Worm (Caenorhabditis elegans) whole organism, L4 larva: ENCODE results near the gene sec-6.

Source experiments
- F10B5.3 ChIP-seq: sonication (generic microtip); optimal IDR thresholded peaks from 2 replicates; lab custom pipeline; 2016; ENCODE audit warnings: mild to moderate bottlenecking, missing genetic modification characterization, missing compliant biosample characterization
- F37D6.2 ChIP-seq: sonication (generic microtip); optimal IDR thresholded peaks from 2 replicates; lab custom pipeline; 2016; ENCODE audit warnings: mild to moderate bottlenecking, missing genetic modification characterization, missing compliant biosample characterization
- R02D3.7 ChIP-seq: fragments of 150-350 bp; sonication (generic microtip); optimal IDR thresholded peaks from 3 replicates; lab custom pipeline; 2014; ENCODE audit warnings: missing biosample characterization, missing genetic modification characterization
- Y48G9A.11 ChIP-seq: fragments of 200-800 bp; sonication (Bioruptor generic); IDR thresholded peaks from 2 replicates; pipeline ENCODE4 v1.3.6; 2022; ENCODE audit warnings: missing genetic modification reagents, missing genetic modification characterization, missing compliant biosample characterization
- aha-1 ChIP-seq: fragments of 150-350 bp; peaks from one replicate; lab custom pipeline; 2014; ENCODE audit warnings: missing biosample characterization, missing genetic modification characterization
- aly-2 ChIP-seq: sonication (generic microtip); optimal IDR thresholded peaks from 2 replicates; lab custom pipeline; 2018; ENCODE audit warnings: missing biosample characterization, missing genetic modification characterization
- ama-1 ChIP-seq: fragments of 150-350 bp; optimal IDR thresholded peaks from 2 replicates; lab custom pipeline; 2014; ENCODE audit warnings: inconsistent platforms, mixed read lengths
- arid-1 ChIP-seq: fragments of 200-800 bp; sonication (Bioruptor generic); conservative IDR thresholded peaks from 2 replicates; pipeline ENCODE4 v1.3.6; 2022; ENCODE audit warnings: missing genetic modification reagents, missing genetic modification characterization, missing compliant biosample characterization
- ceh-28 ChIP-seq: fragments of 150-350 bp; optimal IDR thresholded peaks from 2 replicates; lab custom pipeline; 2014; ENCODE audit warnings: missing biosample characterization, missing genetic modification reagents, missing genetic modification characterization
- ceh-62 ChIP-seq: sonication (generic microtip); optimal IDR thresholded peaks from 2 replicates; lab custom pipeline; 2017; ENCODE audit warnings: missing biosample characterization, missing genetic modification characterization
- daf-16 ChIP-seq, 3 experiments: sonication (generic microtip); optimal IDR thresholded peaks; 2 replicates each; lab custom pipeline; 2016 to 2017; ENCODE audit warnings: missing genetic modification characterization in 3 of 3, missing genetic modification reagents in 3 of 3, mild to moderate bottlenecking in 2 of 3, missing compliant biosample characterization in 2 of 3, missing biosample characterization in 1 of 3, moderate library complexity in 1 of 3
- dmd-6 ChIP-seq: fragments of 200-800 bp; sonication (Bioruptor generic); IDR thresholded peaks from 2 replicates; pipeline ENCODE4 v1.3.6; 2022; ENCODE audit warnings: missing genetic modification reagents, missing genetic modification characterization, missing compliant biosample characterization
- dve-1 ChIP-seq: sonication (generic microtip); optimal IDR thresholded peaks from 2 replicates; lab custom pipeline; 2017; ENCODE audit warnings: antibody characterized with exemption, mild to moderate bottlenecking, missing genetic modification characterization, missing compliant biosample characterization; ENCODE audit not compliant: insufficient read depth
- egl-27 ChIP-seq: sonication (generic microtip); optimal IDR thresholded peaks from 3 replicates; lab custom pipeline; 2017; ENCODE audit warnings: missing biosample characterization, missing genetic modification reagents, missing genetic modification characterization
- hlh-11 ChIP-seq: fragments of 200-800 bp; sonication (Bioruptor generic); optimal IDR thresholded peaks from 2 replicates; lab custom pipeline; 2018; ENCODE audit warnings: mild to moderate bottlenecking, missing genetic modification characterization, missing compliant biosample characterization
- hlh-30 ChIP-seq: sonication (generic microtip); optimal IDR thresholded peaks from 2 replicates; lab custom pipeline; 2017; ENCODE audit warnings: antibody characterized with exemption, mild to moderate bottlenecking, missing genetic modification characterization, missing compliant biosample characterization; ENCODE audit not compliant: insufficient read depth
- jun-1 ChIP-seq: fragments of 150-350 bp; optimal IDR thresholded peaks from 2 replicates; lab custom pipeline; 2014; ENCODE audit warnings: missing biosample characterization, missing genetic modification reagents, missing genetic modification characterization
- lim-7 ChIP-seq: fragments of 200-800 bp; sonication (Bioruptor generic); IDR thresholded peaks from 2 replicates; pipeline ENCODE4 v1.3.6; 2022; ENCODE audit warnings: missing genetic modification characterization, missing compliant biosample characterization
- lin-15B ChIP-seq: fragments of 150-350 bp; sonication (generic microtip); optimal IDR thresholded peaks from 3 replicates; lab custom pipeline; 2014; ENCODE audit warnings: missing biosample characterization, missing genetic modification characterization
- lin-38 ChIP-seq: fragments of 200-800 bp; sonication (Bioruptor generic); IDR thresholded peaks from 2 replicates; pipeline ENCODE4 v1.3.6; 2022; ENCODE audit warnings: missing genetic modification reagents, missing genetic modification characterization, missing compliant biosample characterization
- lir-3 ChIP-seq: sonication (generic microtip); optimal IDR thresholded peaks from 2 replicates; lab custom pipeline; 2016; ENCODE audit warnings: mild to moderate bottlenecking, missing genetic modification characterization, missing compliant biosample characterization
- lsy-2 ChIP-seq, 2 experiments: fragments of 150-350 bp in 1 of 2; sonication (generic microtip) in 1 of 2; optimal IDR thresholded peaks; 2 replicates each; lab custom pipeline; 2014 to 2017; ENCODE audit warnings: missing biosample characterization in 2 of 2, missing genetic modification characterization in 2 of 2
- mdl-1 ChIP-seq, 2 experiments: fragments of 150-350 bp in 1 of 2; sonication (generic microtip) in 1 of 2; optimal IDR thresholded peaks; 2 replicates each; lab custom pipeline; 2014 to 2017; ENCODE audit warnings: missing biosample characterization in 2 of 2, missing genetic modification characterization in 2 of 2
- mep-1 ChIP-seq: fragments of 150-350 bp; sonication (generic microtip); optimal IDR thresholded peaks from 3 replicates; lab custom pipeline; 2014; ENCODE audit warnings: missing biosample characterization, missing genetic modification characterization
- mxl-2 ChIP-seq: fragments of 200-800 bp; sonication (Bioruptor generic); conservative IDR thresholded peaks from 2 replicates; pipeline ENCODE4 v1.3.6; 2022; ENCODE audit warnings: missing genetic modification reagents, missing genetic modification characterization, missing compliant biosample characterization
- nhr-10 ChIP-seq: fragments of 150-350 bp; optimal IDR thresholded peaks from 2 replicates; lab custom pipeline; 2014; ENCODE audit warnings: missing biosample characterization, missing genetic modification characterization
- nhr-102 ChIP-seq: sonication (generic microtip); optimal IDR thresholded peaks from 2 replicates; lab custom pipeline; 2016; ENCODE audit warnings: mild to moderate bottlenecking, missing genetic modification characterization, moderate library complexity, missing compliant biosample characterization
- nhr-111 ChIP-seq: fragments of 200-800 bp; sonication (Bioruptor generic); optimal IDR thresholded peaks from 2 replicates; lab custom pipeline; 2018; ENCODE audit warnings: mild to moderate bottlenecking, missing genetic modification characterization, missing compliant biosample characterization
- nhr-237 ChIP-seq: sonication (generic microtip); optimal IDR thresholded peaks from 2 replicates; lab custom pipeline; 2017; ENCODE audit warnings: missing biosample characterization, missing genetic modification characterization
- nhr-25 ChIP-seq: sonication (generic microtip); optimal IDR thresholded peaks from 2 replicates; lab custom pipeline; 2017; ENCODE audit warnings: missing genetic modification characterization, mild to moderate bottlenecking, missing compliant biosample characterization, antibody characterized with exemption, moderate library complexity, borderline replicate concordance; ENCODE audit not compliant: insufficient read depth
- nhr-41 ChIP-seq: fragments of 200-800 bp; sonication (Bioruptor generic); IDR thresholded peaks from 2 replicates; pipeline ENCODE4 v1.3.6; 2022; ENCODE audit warnings: missing genetic modification reagents, missing genetic modification characterization, missing compliant biosample characterization
- nhr-42 ChIP-seq: fragments of 200-800 bp; sonication (Bioruptor generic); IDR thresholded peaks from 2 replicates; pipeline ENCODE4 v1.3.6; 2022; ENCODE audit warnings: missing genetic modification characterization, missing compliant biosample characterization
- nhr-6 ChIP-seq: fragments of 150-350 bp; optimal IDR thresholded peaks from 2 replicates; lab custom pipeline; 2014; ENCODE audit warnings: missing biosample characterization, missing genetic modification characterization
- pha-4 ChIP-seq, 2 experiments: fragments of 150-350 bp in 1 of 2; fragments of 200-800 bp in 1 of 2; sonication (Bioruptor generic) in 1 of 2; IDR thresholded peaks in 1 of 2; optimal IDR thresholded peaks in 1 of 2; 2 replicates each; pipeline versions ENCODE4 v1.3.6 to Lab custom; 2014 to 2022; ENCODE audit warnings: missing genetic modification characterization in 2 of 2, missing genetic modification reagents in 2 of 2, missing biosample characterization in 1 of 2, missing compliant biosample characterization in 1 of 2
- set-16 ChIP-seq: fragments of 200-800 bp; sonication (Bioruptor generic); IDR thresholded peaks from 2 replicates; pipeline ENCODE4 v1.3.6; 2022; ENCODE audit warnings: missing genetic modification reagents, missing genetic modification characterization, missing compliant biosample characterization
- spr-1 ChIP-seq: sonication (generic microtip); optimal IDR thresholded peaks from 2 replicates; lab custom pipeline; 2016; ENCODE audit warnings: mild to moderate bottlenecking, missing genetic modification characterization, missing compliant biosample characterization
- tag-97 ChIP-seq: fragments of 200-800 bp; sonication (Bioruptor generic); IDR thresholded peaks from 2 replicates; pipeline ENCODE4 v1.3.6; 2022; ENCODE audit warnings: missing genetic modification characterization, missing compliant biosample characterization
- tra-1 ChIP-seq: fragments of 200-800 bp; sonication (Bioruptor generic); IDR thresholded peaks from 2 replicates; pipeline ENCODE4 v1.3.6; 2022; ENCODE audit warnings: missing genetic modification reagents, missing genetic modification characterization, missing compliant biosample characterization
- vab-7 ChIP-seq: fragments of 200-800 bp; sonication (Bioruptor generic); IDR thresholded peaks from 2 replicates; pipeline ENCODE4 v1.3.6; 2022; ENCODE audit warnings: missing genetic modification reagents, missing genetic modification characterization, missing compliant biosample characterization
- zfp-2 ChIP-seq: sonication (generic microtip); optimal IDR thresholded peaks from 2 replicates; lab custom pipeline; 2016; ENCODE audit warnings: mild to moderate bottlenecking, missing genetic modification characterization, missing compliant biosample characterization

Gene sec-6

DNA sequence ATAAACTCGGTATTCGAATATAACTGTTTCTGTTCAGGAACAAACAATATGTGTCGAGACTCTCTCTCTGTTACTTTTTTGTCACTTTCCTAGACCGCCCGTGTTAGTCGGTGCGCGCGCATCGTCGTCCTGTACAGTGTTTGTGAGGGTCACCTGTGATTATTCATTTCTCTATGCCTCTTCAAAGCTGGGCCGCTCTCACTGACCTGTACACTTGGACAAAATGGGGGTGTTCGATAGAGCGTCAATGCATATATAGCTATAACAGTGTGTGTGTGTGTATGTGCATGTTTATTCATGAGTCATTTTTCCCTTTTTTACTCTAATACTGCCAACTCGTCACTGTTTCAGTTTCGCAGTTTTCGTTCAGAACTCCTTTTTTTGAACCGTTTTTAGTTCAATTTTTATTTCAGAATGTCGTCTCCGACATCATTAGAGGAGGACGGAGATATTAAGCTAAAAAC lies 20.3 kb downstream of the sec-6 start, which contains the start of gene pkc-3 (continued):
- peak; percentile 36; the same call in 1 of the 2 replicates for TF ChIP-seq nhr-42 (GFP tag; lab: Robert Waterston, UW)
- TF ChIP-seq Y48G9A.11, result no peak
- TF ChIP-seq lim-7, result no peak

DNA sequence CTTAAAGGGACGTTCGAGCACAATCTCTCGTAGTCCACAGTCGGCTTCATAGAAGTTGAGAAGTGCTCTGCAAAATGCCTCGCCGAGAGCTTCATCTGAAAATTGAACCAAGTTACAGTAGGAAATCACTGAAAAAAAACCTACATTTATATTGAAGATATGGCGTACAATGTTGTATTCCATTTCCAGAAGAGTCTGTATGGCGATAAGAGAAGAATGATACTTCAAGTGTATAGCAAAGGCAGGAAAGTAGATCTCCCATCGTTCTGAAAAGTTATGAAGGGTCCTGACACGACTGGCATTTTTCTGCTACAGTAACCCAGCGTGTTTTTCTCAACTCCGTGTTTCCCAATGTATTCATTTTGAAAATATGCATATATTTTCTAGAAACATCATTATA lies 24.9 kb downstream of the sec-6 start:
- TF ChIP-seq dve-1 (tag; lab: Kevin White, UChicago) (no peak), daf-16 (GFP tag; optimal IDR thresholded peaks at IDR 0.05; lab: Kevin White, UChicago) (no peak), daf-16 (tag; optimal IDR thresholded peaks at IDR 0.05; lab: Kevin White, UChicago) (peak; percentile 22), nhr-25 (no peak)

- TF ChIP-seq aha-1 (peak; percentile 11), ama-1 (lab: Kevin White, UChicago) (peak; percentile 0), lin-38 (GFP tag; lab: Robert Waterston, UW) (0 out of 2 replicates have a peak, but pooled peaks have one; percentile 16), mep-1 (tag; lab: Kevin White, UChicago) (peak; percentile 25), jun-1 (tag; lab: Kevin White, UChicago) (no peak)
- TF ChIP-seq, all 104 proteins: peak for 4
Measured at ce11 chrII:5387217-5387616, 27.9 kb downstream of the sec-6 start, which contains the start of gene ccpp-6. Gene ccpp-6, minus strand, starts transcription at chrII:5387317.

DNA sequence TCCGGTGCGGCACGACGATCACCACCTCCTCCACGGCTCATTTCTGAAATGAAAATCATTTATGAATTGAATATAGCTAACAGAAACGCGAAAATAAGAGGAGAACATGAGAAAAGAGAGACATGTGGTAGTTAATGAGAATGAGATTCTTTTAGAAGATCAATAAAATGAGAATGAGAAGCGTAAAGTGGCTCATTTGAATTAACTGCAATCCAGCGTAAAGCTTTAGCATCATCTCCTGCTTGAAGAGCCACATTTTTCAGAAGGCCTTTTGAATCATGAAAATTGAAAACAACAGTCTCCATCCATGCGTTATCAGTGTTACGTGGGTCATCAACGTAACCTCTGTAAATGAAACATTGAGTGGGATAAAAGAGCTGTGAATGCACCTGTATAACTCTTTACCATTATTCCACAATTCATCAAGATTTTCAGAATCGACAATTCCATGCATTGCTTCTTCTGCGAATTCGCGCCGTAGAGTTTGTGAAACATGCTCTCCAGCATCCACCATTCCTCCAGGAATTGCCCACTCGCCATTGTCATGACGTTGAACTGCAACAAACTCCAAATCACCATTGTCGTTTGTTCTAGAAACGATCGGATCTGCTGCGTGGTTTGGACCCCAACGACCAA lies 29.6 kb downstream of the sec-6 start, which contains the start of gene rsp-4:
TSS of gene rsp-4 (minus strand) at position 51 of the 636 bp plus-strand sequence.
- TF ChIP-seq aha-1 (peak; percentile 94), nhr-6 (no peak)

DNA sequence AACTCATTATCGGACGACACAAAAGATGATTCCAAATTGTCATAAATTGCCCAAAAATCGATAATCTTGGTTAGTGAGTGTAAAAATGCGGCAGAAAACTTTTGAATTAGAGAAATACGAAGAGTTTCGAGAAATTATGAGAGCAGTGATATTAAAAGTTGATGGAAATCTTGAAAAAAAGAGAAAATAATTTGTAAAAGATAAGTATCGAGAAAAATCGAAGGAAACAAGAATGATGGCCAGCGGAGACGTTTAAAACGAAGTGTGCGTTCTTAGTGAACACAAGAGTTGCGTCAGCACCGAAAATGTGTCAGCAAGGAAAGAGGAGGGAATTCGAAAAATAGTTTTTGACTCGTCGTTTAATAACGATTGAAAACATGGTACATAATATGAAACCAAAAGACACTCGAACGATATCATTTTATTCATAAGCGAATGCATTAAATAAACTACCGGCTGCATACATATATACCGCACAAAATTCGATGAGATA lies 30.5 kb downstream of the sec-6 start, which contains the start of gene ndx-6:
TSS of gene ndx-6 (minus strand) at position 51 of the 493 bp plus-strand sequence.
- no peak for TF ChIP-seq set-16 (GFP tag; lab: Robert Waterston, UW)
- TF ChIP-seq tra-1 (GFP tag; lab: Robert Waterston, UW), result no peak
- TF ChIP-seq R02D3.7 (tag; lab: Kevin White, UChicago), result no peak
- TF ChIP-seq nhr-237 (tag; lab: Kevin White, UChicago), result no peak
- TF ChIP-seq mep-1 (tag; lab: Kevin White, UChicago), result peak; percentile 86
- TF ChIP-seq nhr-25, result peak; percentile 76
- no peak for TF ChIP-seq nhr-41
- TF ChIP-seq Y48G9A.11, result no peak
- TF ChIP-seq lir-3, result no peak
- TF ChIP-seq hlh-11, result peak; percentile 72
- TF ChIP-seq egl-27 (tag; lab: Kevin White, UChicago), result no peak
- peak; percentile 22 for TF ChIP-seq lin-15B (tag; lab: Kevin White, UChicago)
- no peak for TF ChIP-seq tag-97 (GFP tag; lab: Robert Waterston, UW)
- TF ChIP-seq F37D6.2, result peak; percentile 31
- TF ChIP-seq nhr-102 (tag; lab: Kevin White, UChicago), result peak; percentile 74
- peak; percentile 61 for TF ChIP-seq dmd-6 (GFP tag; lab: Robert Waterston, UW)
- no peak for TF ChIP-seq vab-7 (GFP tag; lab: Robert Waterston, UW)
- peak in 1 of 2 experiments; percentile 27 for TF ChIP-seq mdl-1 (tag; optimal IDR thresholded peaks at IDR 0.05; lab: Kevin White, UChicago)
- TF ChIP-seq mxl-2 (GFP tag; lab: Robert Waterston, UW), result no peak
- no peak for TF ChIP-seq zfp-2 (tag; lab: Kevin White, UChicago)
- no peak for TF ChIP-seq ceh-28 (tag; lab: Kevin White, UChicago)
- peak; percentile 66 for TF ChIP-seq spr-1
- TF ChIP-seq nhr-111 (GFP tag; lab: Kevin White, UChicago), result no peak
- TF ChIP-seq arid-1, result peak; percentile 62; the same call in 1 of the 2 replicates
- no peak; the same call in 1 of the 2 replicates for TF ChIP-seq pha-4 (GFP tag; IDR thresholded peaks at IDR 0.05; lab: Robert Waterston, UW)
- TF ChIP-seq pha-4 (tag; optimal IDR thresholded peaks at IDR 0.05; lab: Kevin White, UChicago), result peak; percentile 64
- TF ChIP-seq lsy-2 (tag; optimal IDR thresholded peaks at IDR 0.05; lab: Kevin White, UChicago), result peak; percentile 73 to 94
- TF ChIP-seq ceh-62 (tag; lab: Kevin White, UChicago), result no peak
- TF ChIP-seq aly-2 (tag; lab: Kevin White, UChicago), result no peak
- TF ChIP-seq nhr-10 (tag; lab: Kevin White, UChicago), result no peak
- TF ChIP-seq hlh-30 (tag; lab: Kevin White, UChicago), result peak; percentile 66
- TF ChIP-seq F10B5.3 (tag; lab: Kevin White, UChicago), result no peak
